Worm (Caenorhabditis elegans): Measurements from ENCODE around the gene dml-1.

dml-1 gene

ce11 chrIV:2854161-2854560, 32.6 kb upstream of the dml-1 start:
- TF ChIP-seq ceh-22 (tag; optimal IDR thresholded peaks at IDR 0.05), result no peak
- TF ChIP-seq hlh-8 (tag; optimal IDR thresholded peaks at IDR 0.05), result no peak
- TF ChIP-seq elt-2 (tag; optimal IDR thresholded peaks at IDR 0.05), result no peak
- no peak for TF ChIP-seq ceh-34 (tag; optimal IDR thresholded peaks at IDR 0.05)
- TF ChIP-seq ceh-45 (GFP tag; IDR thresholded peaks at IDR 0.05), result no peak
- no peak for TF ChIP-seq ceh-30 (tag; optimal IDR thresholded peaks at IDR 0.05)
- TF ChIP-seq fkh-6 (tag; optimal IDR thresholded peaks at IDR 0.05), result no peak
- TF ChIP-seq K02D7.2 (tag; optimal IDR thresholded peaks at IDR 0.05), result no peak
- TF ChIP-seq fax-1 (tag; optimal IDR thresholded peaks at IDR 0.05), result no peak
- TF ChIP-seq F13H6.1 (tag; optimal IDR thresholded peaks at IDR 0.05), result no peak
- TF ChIP-seq zip-5 (tag; optimal IDR thresholded peaks at IDR 0.05), result no peak
- TF ChIP-seq pha-2 (tag; optimal IDR thresholded peaks at IDR 0.05), result no peak

DNA sequence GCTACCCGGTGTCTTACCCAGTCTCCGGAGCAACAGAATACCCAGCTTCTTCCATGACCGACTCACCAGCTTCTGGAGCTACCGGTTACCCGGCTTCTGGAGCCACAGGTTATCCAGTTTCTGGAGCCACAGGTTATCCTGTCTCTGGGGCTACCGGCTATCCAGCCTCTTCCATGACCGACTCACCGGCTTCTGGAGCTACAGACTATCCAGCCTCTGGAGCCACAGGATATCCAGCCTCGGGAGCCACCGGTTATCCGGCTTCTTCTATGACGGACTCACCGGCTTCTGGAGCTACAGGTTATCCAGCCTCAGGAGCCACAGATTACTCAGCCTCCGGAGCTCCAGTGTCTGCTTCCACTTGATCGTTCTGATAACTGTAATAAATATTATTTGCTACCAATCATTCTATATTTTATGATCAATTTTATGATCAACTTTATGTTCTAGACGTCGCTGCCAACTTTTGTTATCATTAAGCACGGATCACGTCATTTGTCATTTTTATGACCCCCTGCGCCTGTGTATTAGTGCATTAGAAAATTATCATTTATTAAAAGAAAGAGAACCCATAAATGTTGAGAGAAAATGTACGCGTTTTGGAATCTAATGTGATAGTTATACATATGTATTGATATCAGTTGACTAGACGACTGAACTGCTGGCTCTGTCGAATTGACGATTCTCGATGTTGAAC, 31.6 kb upstream of the dml-1 start:
- TF ChIP-seq pat-9 (tag; optimal IDR thresholded peaks at IDR 0.05) (no peak), sox-2 (GFP tag; IDR thresholded peaks at IDR 0.05) (no peak)

DNA sequence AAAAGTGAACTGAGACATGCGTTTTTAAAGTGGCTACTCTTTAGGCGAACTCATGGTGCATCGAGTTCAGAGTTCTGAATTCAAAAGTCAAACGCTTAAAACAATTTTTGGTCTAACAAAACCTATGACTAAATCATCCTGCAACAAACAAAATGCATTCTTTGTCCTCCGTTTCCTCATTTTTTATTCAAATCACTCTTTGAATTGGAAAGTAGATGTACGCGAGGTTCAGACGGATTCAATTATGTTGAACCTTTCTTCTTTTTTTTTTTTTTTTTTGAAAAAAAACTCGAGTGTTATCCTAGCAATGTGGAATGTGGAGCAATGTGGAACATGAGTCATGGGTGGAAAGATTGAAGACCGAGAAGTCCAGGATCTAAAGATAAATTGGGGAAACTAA, 28.0 kb upstream of the dml-1 start:
- TF ChIP-seq unc-42 (tag; optimal IDR thresholded peaks at IDR 0.05), result no peak
- TF ChIP-seq ceh-22 (tag; optimal IDR thresholded peaks at IDR 0.05), result no peak
- TF ChIP-seq ttx-3 (tag; optimal IDR thresholded peaks at IDR 0.05), result no peak
- no peak for TF ChIP-seq eyg-1 (tag; optimal IDR thresholded peaks at IDR 0.05)
- TF ChIP-seq ref-2 (tag; optimal IDR thresholded peaks at IDR 0.05), result no peak
- TF ChIP-seq C38D4.7 (GFP tag; optimal IDR thresholded peaks at IDR 0.05), result no peak
- TF ChIP-seq syd-9 (tag; optimal IDR thresholded peaks at IDR 0.05), result no peak
- no peak for TF ChIP-seq elt-4 (tag; optimal IDR thresholded peaks at IDR 0.05)
- TF ChIP-seq ceh-6 (GFP tag; optimal IDR thresholded peaks at IDR 0.05), result no peak

DNA sequence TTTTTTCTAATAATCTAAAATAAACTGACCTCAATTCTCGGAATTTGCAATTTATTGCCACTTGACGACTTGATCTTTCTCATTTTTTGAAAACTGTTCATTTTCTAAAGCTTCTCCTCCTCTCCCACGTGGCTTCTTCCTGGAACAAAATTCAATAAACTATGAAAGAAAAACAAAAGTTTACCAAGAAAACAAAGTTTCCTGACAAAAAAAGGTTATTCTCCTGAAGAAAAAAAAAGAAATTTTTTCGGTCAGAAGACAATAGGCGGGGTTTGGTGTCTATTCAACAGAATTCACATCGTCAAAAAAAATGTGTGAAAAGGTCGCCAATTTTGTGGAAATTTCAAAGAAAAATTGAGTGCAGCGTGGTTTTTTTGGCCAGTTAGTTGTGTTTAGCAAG, 22.0 kb upstream of the dml-1 start, which contains the start of gene Y54G2A.16:
TSS of gene Y54G2A.16 (minus strand) at position 101 of the 400 bp plus-strand sequence.
- TF ChIP-seq ahr-1 (tag; optimal IDR thresholded peaks at IDR 0.05) (no peak), ref-2 (tag; optimal IDR thresholded peaks at IDR 0.05) (no peak), ceh-48 (tag; optimal IDR thresholded peaks at IDR 0.05) (no peak), eyg-1 (tag; optimal IDR thresholded peaks at IDR 0.05) (no peak), hlh-13 (GFP tag; optimal IDR thresholded peaks at IDR 0.05) (no peak), gmeb-2 (tag; optimal IDR thresholded peaks at IDR 0.05) (no peak), pha-2 (tag; optimal IDR thresholded peaks at IDR 0.05) (no peak), ceh-14 (tag; optimal IDR thresholded peaks at IDR 0.05) (no peak), K09A11.1 (tag; optimal IDR thresholded peaks at IDR 0.05; ENCODE audit: insufficient read depth) (no peak), C38D4.7 (GFP tag; optimal IDR thresholded peaks at IDR 0.05) (no peak), sox-2 (GFP tag; IDR thresholded peaks at IDR 0.05) (no peak), nhr-11 (tag; optimal IDR thresholded peaks at IDR 0.05) (no peak), tbx-2 (tag; optimal IDR thresholded peaks at IDR 0.05) (no peak), syd-9 (tag; optimal IDR thresholded peaks at IDR 0.05) (no peak), pat-9 (tag; optimal IDR thresholded peaks at IDR 0.05) (no peak), pha-4 (tag; optimal IDR thresholded peaks at IDR 0.05) (no peak), ceh-9 (tag; optimal IDR thresholded peaks at IDR 0.05) (no peak)

DNA sequence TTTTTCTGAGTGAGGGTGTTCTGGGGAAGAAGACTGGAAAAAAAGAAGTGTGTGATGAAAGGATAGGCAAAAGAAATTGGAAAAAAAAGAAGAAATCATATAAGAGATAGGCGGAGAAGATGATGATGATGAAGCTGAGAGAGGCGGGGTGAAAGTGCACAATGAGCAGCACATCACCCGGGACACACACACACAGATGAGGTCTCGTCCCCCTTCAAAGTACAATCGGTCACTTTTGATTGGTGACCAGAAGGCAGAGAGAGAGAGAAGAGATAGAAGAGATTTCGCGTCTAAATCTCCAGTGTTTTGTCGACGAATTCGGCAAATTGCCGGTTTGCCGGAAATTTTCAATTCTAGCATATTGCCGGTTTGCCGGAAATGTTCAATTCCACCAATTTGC, 1.5 kb upstream of the dml-1 start:
- no peak for TF ChIP-seq dve-1 (tag; optimal IDR thresholded peaks at IDR 0.05)
- peak; percentile 20 for TF ChIP-seq unc-55 (GFP tag; optimal IDR thresholded peaks at IDR 0.05)
